Fruit fly (Drosophila melanogaster) whole organism, embryonic: Measurements from ENCODE around the gene CG11768.
A peak's percentile ranks its signal among the peaks of the same experiment; 100 is the strongest.

Experiments used
- Adf1 ChIP-seq: fragments of 200-800 bp; sonication (Bioruptor generic); IDR thresholded peaks from 2 replicates; pipeline ENCODE4 v1.3.6; 2022; ENCODE audit warnings: missing biosample characterization, missing genetic modification characterization
- Bteb2 ChIP-seq: fragments of 200-800 bp; sonication (Bioruptor generic); optimal IDR thresholded peaks from 2 replicates; lab custom pipeline; 2016; ENCODE audit warnings: missing biosample characterization, missing genetic modification characterization
- CG13296 ChIP-seq: fragments of 200-800 bp; sonication (Bioruptor generic); optimal IDR thresholded peaks from 3 replicates; lab custom pipeline; 2018; ENCODE audit warnings: missing biosample characterization, mild to moderate bottlenecking, missing genetic modification characterization
- CG15479 ChIP-seq: fragments of 200-800 bp; sonication (Bioruptor generic); optimal IDR thresholded peaks from 3 replicates; lab custom pipeline; 2019; ENCODE audit warnings: missing biosample characterization, mild to moderate bottlenecking, missing genetic modification characterization, moderate library complexity
- CG15514 ChIP-seq: fragments of 200-800 bp; sonication (Bioruptor generic); optimal IDR thresholded peaks from 3 replicates; lab custom pipeline; 2017; ENCODE audit warnings: missing biosample characterization, missing genetic modification characterization, mild to moderate bottlenecking, moderate library complexity, missing genetic modification reagents
- CG17361 ChIP-seq: fragments of 200-800 bp; sonication (Bioruptor generic); IDR thresholded peaks from 3 replicates; pipeline ENCODE4 v1.3.6; 2022; ENCODE audit warnings: missing biosample characterization, missing genetic modification characterization
- CG17385 ChIP-seq: fragments of 200-800 bp; sonication (Bioruptor generic); optimal IDR thresholded peaks from 3 replicates; lab custom pipeline; 2018; ENCODE audit warnings: missing biosample characterization, mild to moderate bottlenecking, missing genetic modification characterization
- CG17568 ChIP-seq: fragments of 200-800 bp; sonication (Bioruptor generic); optimal IDR thresholded peaks from 2 replicates; lab custom pipeline; 2018; ENCODE audit warnings: missing biosample characterization, mild to moderate bottlenecking, missing genetic modification characterization, moderate library complexity
- CG18619 ChIP-seq: fragments of 200-800 bp; sonication (Bioruptor generic); optimal IDR thresholded peaks from 3 replicates; lab custom pipeline; 2017; ENCODE audit warnings: missing biosample characterization, mild to moderate bottlenecking, missing genetic modification characterization
- CG32767 ChIP-seq: fragments of 200-800 bp; sonication (Bioruptor generic); IDR thresholded peaks from 2 replicates; pipeline ENCODE4 v1.3.6; 2022; ENCODE audit warnings: missing biosample characterization, missing genetic modification characterization
- CG4730 ChIP-seq: fragments of 200-800 bp; sonication (Bioruptor generic); IDR thresholded peaks from 2 replicates; pipeline ENCODE4 v1.3.6; 2022; ENCODE audit warnings: missing biosample characterization, missing genetic modification characterization
- CG5953 ChIP-seq: fragments of 200-800 bp; sonication (Bioruptor generic); IDR thresholded peaks from 2 replicates; pipeline ENCODE4 v1.3.6; 2022; ENCODE audit warnings: missing biosample characterization, missing genetic modification characterization
- CG6813 ChIP-seq: fragments of 200-800 bp; sonication (Bioruptor generic); optimal IDR thresholded peaks from 2 replicates; lab custom pipeline; 2017; ENCODE audit warnings: missing biosample characterization, missing genetic modification characterization, mild to moderate bottlenecking, moderate library complexity, missing genetic modification reagents
- CG7357 ChIP-seq: fragments of 200-800 bp; sonication (Bioruptor generic); IDR thresholded peaks from 3 replicates; pipeline ENCODE4 v1.3.6; 2022; ENCODE audit warnings: missing biosample characterization, missing genetic modification characterization
- Doc3 ChIP-seq: fragments of 200-800 bp; sonication (Bioruptor generic); IDR thresholded peaks from 3 replicates; pipeline ENCODE4 v1.3.6; 2022; ENCODE audit warnings: missing biosample characterization, missing genetic modification characterization; ENCODE audit not compliant: partially characterized antibody
- ERR ChIP-seq: fragments of 200-800 bp; sonication (Bioruptor generic); optimal IDR thresholded peaks from 2 replicates; lab custom pipeline; 2016; ENCODE audit warnings: missing biosample characterization, missing genetic modification characterization
- Eip74EF ChIP-seq, 2 experiments: fragments of 200-800 bp in 1 of 2; fragments of >200 bp in 1 of 2; sonication (Bioruptor generic) in 1 of 2; optimal IDR thresholded peaks; 2 replicates each; lab custom pipeline; 2017 to 2019; ENCODE audit warnings: missing biosample characterization in 2 of 2, missing genetic modification characterization in 2 of 2, mild to moderate bottlenecking in 1 of 2, moderate library complexity in 1 of 2
- GATAe ChIP-seq: fragments of 200-800 bp; sonication (Bioruptor generic); conservative IDR thresholded peaks from 2 replicates; pipeline ENCODE4 v1.3.6; 2022; ENCODE audit warnings: missing biosample characterization, missing genetic modification characterization
- Hr78 ChIP-seq, 2 experiments: fragments of 200-800 bp in 1 of 2; fragments of >200 bp in 1 of 2; sonication (Bioruptor generic) in 1 of 2; optimal IDR thresholded peaks; 2 replicates each; lab custom pipeline; 2017 to 2019; ENCODE audit warnings: missing biosample characterization in 2 of 2, missing genetic modification characterization in 2 of 2, mild to moderate bottlenecking in 1 of 2, moderate library complexity in 1 of 2
- Hsf ChIP-seq: fragments of 200-800 bp; sonication (Bioruptor generic); optimal IDR thresholded peaks from 3 replicates; lab custom pipeline; 2016; ENCODE audit warnings: missing biosample characterization, missing genetic modification characterization
- Mrtf ChIP-seq: fragments of 200-800 bp; sonication (Bioruptor generic); IDR thresholded peaks from 3 replicates; pipeline ENCODE4 v1.3.6; 2022; ENCODE audit warnings: missing biosample characterization, missing genetic modification characterization
- Six4 ChIP-seq: fragments of 200-800 bp; sonication (Bioruptor generic); optimal IDR thresholded peaks from 2 replicates; lab custom pipeline; 2016; ENCODE audit warnings: missing biosample characterization, missing genetic modification characterization
- YL-1 ChIP-seq: fragments of 200-800 bp; sonication (Bioruptor generic); optimal IDR thresholded peaks from 3 replicates; lab custom pipeline; 2017; ENCODE audit warnings: missing biosample characterization, mild to moderate bottlenecking, missing genetic modification characterization
- ash1 ChIP-seq: fragments of 200-800 bp; sonication (Bioruptor generic); optimal IDR thresholded peaks from 2 replicates; lab custom pipeline; 2018; ENCODE audit warnings: missing biosample characterization, mild to moderate bottlenecking, missing genetic modification characterization
- ato ChIP-seq: fragments of 200-800 bp; sonication (Bioruptor generic); IDR thresholded peaks from 2 replicates; pipeline ENCODE4 v1.3.6; 2022; ENCODE audit warnings: missing biosample characterization, missing genetic modification characterization; ENCODE audit not compliant: partially characterized antibody
- br ChIP-seq: fragments of >200 bp; optimal IDR thresholded peaks from 2 replicates; lab custom pipeline; 2017
- chif ChIP-seq, 2 experiments: fragments of 200-800 bp; sonication (Bioruptor generic); optimal IDR thresholded peaks; 3 replicates each; lab custom pipeline; 2016; ENCODE audit warnings: missing biosample characterization in 2 of 2, missing genetic modification characterization in 2 of 2
- corto ChIP-seq: fragments of 200-800 bp; sonication (Bioruptor generic); optimal IDR thresholded peaks from 2 replicates; lab custom pipeline; 2016; ENCODE audit warnings: missing biosample characterization, mild to moderate bottlenecking, missing genetic modification characterization, moderate library complexity
- dmrt99B ChIP-seq: fragments of 200-800 bp; sonication (Bioruptor generic); optimal IDR thresholded peaks from 2 replicates; lab custom pipeline; 2018; ENCODE audit warnings: missing biosample characterization, mild to moderate bottlenecking, missing genetic modification characterization, moderate library complexity
- ewg ChIP-seq: fragments of 200-800 bp; sonication (Bioruptor generic); optimal IDR thresholded peaks from 3 replicates; lab custom pipeline; 2017; ENCODE audit warnings: mild to moderate bottlenecking, missing biosample characterization, missing genetic modification reagents, missing genetic modification characterization
- fd102C ChIP-seq: fragments of 200-800 bp; sonication (Bioruptor generic); optimal IDR thresholded peaks from 2 replicates; lab custom pipeline; 2018; ENCODE audit warnings: missing biosample characterization, mild to moderate bottlenecking, missing genetic modification characterization, moderate library complexity
- fd64A ChIP-seq: fragments of 200-800 bp; sonication (Bioruptor generic); optimal IDR thresholded peaks from 3 replicates; lab custom pipeline; 2018; ENCODE audit warnings: missing biosample characterization, mild to moderate bottlenecking, missing genetic modification characterization
- fu2 ChIP-seq: fragments of 200-800 bp; sonication (Bioruptor generic); optimal IDR thresholded peaks from 2 replicates; lab custom pipeline; 2016; ENCODE audit warnings: missing biosample characterization, missing genetic modification characterization
- gcm2 ChIP-seq: fragments of 200-800 bp; sonication (Bioruptor generic); optimal IDR thresholded peaks from 2 replicates; lab custom pipeline; 2016; ENCODE audit warnings: missing biosample characterization, missing genetic modification characterization
- gsb ChIP-seq: fragments of 200-800 bp; sonication (Bioruptor generic); IDR thresholded peaks from 2 replicates; pipeline ENCODE4 v1.3.6; 2022; ENCODE audit warnings: missing biosample characterization, missing genetic modification characterization
- hb ChIP-seq: fragments of 200-800 bp; sonication (Bioruptor generic); IDR thresholded peaks from 3 replicates; pipeline ENCODE4 v1.3.6; 2022; ENCODE audit warnings: missing biosample characterization, missing genetic modification characterization; ENCODE audit not compliant: partially characterized antibody
- hkb ChIP-seq, 2 experiments: fragments of 200-800 bp in 1 of 2; fragments of >200 bp in 1 of 2; sonication (Bioruptor generic) in 1 of 2; IDR thresholded peaks in 1 of 2; optimal IDR thresholded peaks in 1 of 2; 2 replicates each; pipeline versions ENCODE4 v1.3.6 to Lab custom; 2017 to 2022; ENCODE audit warnings: missing biosample characterization in 1 of 2, missing genetic modification characterization in 1 of 2
- kni ChIP-seq: fragments of 200-800 bp; sonication (Bioruptor generic); optimal IDR thresholded peaks from 3 replicates; lab custom pipeline; 2017; ENCODE audit warnings: mild to moderate bottlenecking, missing biosample characterization, missing genetic modification reagents, missing genetic modification characterization
- lab ChIP-seq: fragments of 200-800 bp; sonication (Bioruptor generic); optimal IDR thresholded peaks from 3 replicates; lab custom pipeline; 2017; ENCODE audit warnings: missing biosample characterization, missing genetic modification characterization, mild to moderate bottlenecking, moderate library complexity, missing genetic modification reagents
- lbe ChIP-seq: fragments of 200-800 bp; sonication (Bioruptor generic); optimal IDR thresholded peaks from 2 replicates; lab custom pipeline; 2016; ENCODE audit warnings: missing biosample characterization, mild to moderate bottlenecking, missing genetic modification characterization
- mld ChIP-seq: fragments of 200-800 bp; sonication (Bioruptor generic); IDR thresholded peaks from 3 replicates; pipeline ENCODE4 v1.3.6; 2022; ENCODE audit warnings: missing biosample characterization, missing genetic modification characterization; ENCODE audit not compliant: partially characterized antibody
- p53 ChIP-seq: fragments of 200-800 bp; sonication (Bioruptor generic); optimal IDR thresholded peaks from 2 replicates; lab custom pipeline; 2016; ENCODE audit warnings: missing biosample characterization, missing genetic modification characterization
- shn ChIP-seq: fragments of 200-800 bp; sonication (Bioruptor generic); optimal IDR thresholded peaks from 3 replicates; lab custom pipeline; 2016; ENCODE audit warnings: missing biosample characterization, missing genetic modification characterization
- slbo ChIP-seq: fragments of 200-800 bp; sonication (Bioruptor generic); IDR thresholded peaks from 2 replicates; pipeline ENCODE4 v1.3.6; 2022; ENCODE audit warnings: missing biosample characterization, missing genetic modification characterization
- slp2 ChIP-seq: fragments of 200-800 bp; sonication (Bioruptor generic); optimal IDR thresholded peaks from 2 replicates; lab custom pipeline; 2016; ENCODE audit warnings: missing biosample characterization, missing genetic modification characterization
- so ChIP-seq: fragments of 200-800 bp; sonication (Bioruptor generic); IDR thresholded peaks from 3 replicates; pipeline ENCODE4 v1.3.6; 2022; ENCODE audit warnings: missing biosample characterization, missing genetic modification characterization
- tgo ChIP-seq: fragments of 200-800 bp; sonication (Bioruptor generic); IDR thresholded peaks from 3 replicates; pipeline ENCODE4 v1.3.6; 2022; ENCODE audit warnings: missing biosample characterization, missing genetic modification characterization
- tll ChIP-seq, 2 experiments: fragments of 200-800 bp in 1 of 2; fragments of >200 bp in 1 of 2; sonication (Bioruptor generic) in 1 of 2; optimal IDR thresholded peaks; 2 replicates each; lab custom pipeline; 2017 to 2019; ENCODE audit warnings: missing biosample characterization in 2 of 2, missing genetic modification characterization in 2 of 2, mild to moderate bottlenecking in 1 of 2, moderate library complexity in 1 of 2

CG11768 gene

DNA sequence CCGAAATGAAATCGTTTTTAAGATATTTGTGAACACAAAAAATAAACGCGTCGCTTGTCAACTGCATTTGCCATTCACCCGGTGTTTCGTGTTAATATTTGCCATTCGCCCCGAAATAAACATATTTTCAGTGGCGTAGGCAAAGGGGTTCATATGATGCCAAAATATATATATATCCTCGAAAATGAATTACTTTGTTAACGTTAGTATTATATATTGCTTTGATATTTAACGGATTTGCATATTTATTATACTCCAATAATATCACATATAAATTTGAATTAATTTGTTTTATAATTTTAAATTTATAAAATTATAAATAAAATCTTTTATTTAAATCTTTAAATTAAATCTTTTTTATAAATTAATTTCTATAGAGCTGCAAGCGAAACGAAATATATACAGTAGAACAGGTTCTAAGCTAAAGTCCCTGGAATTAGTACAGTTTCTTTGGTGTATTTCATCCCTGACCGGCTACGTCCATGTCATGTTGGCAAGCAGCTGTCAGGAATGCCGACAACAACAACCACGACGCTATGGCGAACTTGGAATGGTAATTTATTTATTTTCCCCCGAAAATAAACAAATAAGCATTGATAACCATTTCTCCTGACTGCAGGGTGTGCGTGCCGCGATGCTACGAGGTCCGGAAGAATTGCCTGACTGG, 36.3 kb downstream of the CG11768 start, which contains the start of the genes M1BP and CG8202 (continued):
- TF ChIP-seq lbe: peak; percentile 78
- TF ChIP-seq YL-1 (GFP tag; lab: Kevin White, UChicago): peak; percentile 85
- TF ChIP-seq br (lab: Kevin White, UChicago): no peak
- TF ChIP-seq corto (GFP tag; lab: Kevin White, UChicago): peak; percentile 34
- no peak for TF ChIP-seq GATAe (GFP tag; lab: Robert Waterston, UW)
- TF ChIP-seq Hsf: peak; percentile 60
- TF ChIP-seq fd64A (GFP tag; lab: Kevin White, UChicago): peak; percentile 18
- TF ChIP-seq CG32767 (GFP tag; lab: Robert Waterston, UW): peak; percentile 64; the same call in 1 of the 2 replicates
- no peak for TF ChIP-seq tll (GFP tag; optimal IDR thresholded peaks at IDR 0.05; lab: Kevin White, UChicago)
- TF ChIP-seq ash1 (GFP tag; lab: Kevin White, UChicago): no peak
- TF ChIP-seq Adf1 (GFP tag; lab: Robert Waterston, UW): peak; percentile 22; the same call in 1 of the 2 replicates
- no peak for TF ChIP-seq hkb (optimal IDR thresholded peaks at IDR 0.05; lab: Kevin White, UChicago)
- peak; percentile 77 for TF ChIP-seq hkb (GFP tag; IDR thresholded peaks at IDR 0.05; lab: Robert Waterston, UW)
- TF ChIP-seq slp2 (GFP tag; lab: Kevin White, UChicago): peak; percentile 68
- peak; percentile 93 for TF ChIP-seq CG18619 (GFP tag; lab: Kevin White, UChicago)
- no peak for TF ChIP-seq fd102C (GFP tag; lab: Kevin White, UChicago)
- TF ChIP-seq CG7357: peak; percentile 65; the same call in 2 of the 3 replicates
- TF ChIP-seq CG17568 (GFP tag; lab: Kevin White, UChicago): no peak
- TF ChIP-seq CG17361: peak; percentile 98
- TF ChIP-seq lab (GFP tag; lab: Kevin White, UChicago): no peak
- TF ChIP-seq tgo (GFP tag; lab: Robert Waterston, UW): peak; percentile 83
- no peak for TF ChIP-seq CG5953 (GFP tag; lab: Robert Waterston, UW)
- peak; percentile 45 for TF ChIP-seq fu2 (GFP tag; lab: Kevin White, UChicago)
- no peak for TF ChIP-seq mld (GFP tag; lab: Robert Waterston, UW)
- no peak for TF ChIP-seq gcm2 (GFP tag; lab: Kevin White, UChicago)
- TF ChIP-seq CG6813: peak; percentile 81
- peak; percentile 91 for TF ChIP-seq dmrt99B (tag; lab: Kevin White, UChicago)
- TF ChIP-seq ERR: no peak
- TF ChIP-seq slbo (GFP tag; lab: Robert Waterston, UW): peak; percentile 85
- no peak for TF ChIP-seq ato (GFP tag; lab: Robert Waterston, UW)
- TF ChIP-seq CG13296 (GFP tag; lab: Kevin White, UChicago): peak; percentile 94
- no peak for TF ChIP-seq hb (GFP tag; lab: Robert Waterston, UW)
- TF ChIP-seq chif (GFP tag; optimal IDR thresholded peaks at IDR 0.05; lab: Kevin White, UChicago): peak; percentile 8 to 67
- no peak for TF ChIP-seq Eip74EF (GFP tag; optimal IDR thresholded peaks at IDR 0.05; lab: Kevin White, UChicago)
- TF ChIP-seq Mrtf (GFP tag; lab: Robert Waterston, UW): peak; percentile 74; the same call in 2 of the 3 replicates
- no peak for TF ChIP-seq Hr78 (GFP tag; optimal IDR thresholded peaks at IDR 0.05; lab: Kevin White, UChicago)
- TF ChIP-seq kni (GFP tag; lab: Kevin White, UChicago): no peak
- peak; percentile 74 for TF ChIP-seq ewg (GFP tag; lab: Kevin White, UChicago)
- peak; percentile 33 for TF ChIP-seq shn (GFP tag; lab: Kevin White, UChicago)
- TF ChIP-seq gsb (GFP tag; lab: Robert Waterston, UW): 0 out of 2 replicates have a peak, but pooled peaks have one; percentile 37
- TF ChIP-seq Bteb2 (GFP tag; lab: Kevin White, UChicago): peak; percentile 41
- peak; percentile 89 for TF ChIP-seq CG17385 (GFP tag; lab: Kevin White, UChicago)
- TF ChIP-seq p53 (GFP tag; lab: Kevin White, UChicago): no peak
- TF ChIP-seq Doc3 (GFP tag; lab: Robert Waterston, UW): no peak
- peak; percentile 56 for TF ChIP-seq CG15514 (GFP tag; lab: Kevin White, UChicago)
- TF ChIP-seq CG15479 (GFP tag; lab: Kevin White, UChicago): peak; percentile 34
- TF ChIP-seq so (GFP tag; lab: Robert Waterston, UW): peak; percentile 63; the same call in 1 of the 3 replicates
- TF ChIP-seq Six4 (GFP tag; lab: Kevin White, UChicago): peak; percentile 86
- TF ChIP-seq CG4730 (GFP tag; lab: Robert Waterston, UW): peak; percentile 71
